Worm (Caenorhabditis elegans): ENCODE measurements around the gene cnc-3.

cnc-3 gene

ce11 chrV:1447724-1448123 lies at the start of gene cnc-3:
Gene cnc-3, plus strand, starts transcription at chrV:1448004.
- TF ChIP-seq ets-5 (GFP tag; IDR thresholded peaks at IDR 0.05) (no peak), aha-1 (tag; optimal IDR thresholded peaks at IDR 0.05) (no peak), ceh-8 (GFP tag; optimal IDR thresholded peaks at IDR 0.05) (no peak), rnt-1 (tag; optimal IDR thresholded peaks at IDR 0.05) (no peak), fos-1 (tag; optimal IDR thresholded peaks at IDR 0.05) (no peak), mdl-1 (tag; optimal IDR thresholded peaks at IDR 0.05) (no peak), hlh-4 (tag; optimal IDR thresholded peaks at IDR 0.05) (no peak), isw-1 (GFP tag; IDR thresholded peaks at IDR 0.05) (no peak), mab-9 (GFP tag; IDR thresholded peaks at IDR 0.05) (no peak), nhr-71 (tag; optimal IDR thresholded peaks at IDR 0.05) (peak; percentile 13), nhr-47 (tag; optimal IDR thresholded peaks at IDR 0.05) (no peak), unc-130 (tag; optimal IDR thresholded peaks at IDR 0.05) (no peak), swsn-7 (tag; optimal IDR thresholded peaks at IDR 0.05) (no peak), jun-1 (tag; optimal IDR thresholded peaks at IDR 0.05) (no peak), pag-3 (tag; optimal IDR thresholded peaks at IDR 0.05; ENCODE audit: borderline replicate concordance, insufficient read depth) (no peak), xbp-1 (tag; optimal IDR thresholded peaks at IDR 0.05) (no peak), fkh-8 (tag; optimal IDR thresholded peaks at IDR 0.05) (no peak), grh-1 (GFP tag; IDR thresholded peaks at IDR 0.05) (no peak), lin-15B (tag; optimal IDR thresholded peaks at IDR 0.05) (no peak), hlh-17 (GFP tag; optimal IDR thresholded peaks at IDR 0.05; ENCODE audit: borderline replicate concordance) (no peak), C34B4.2 (tag; optimal IDR thresholded peaks at IDR 0.05) (no peak), irx-1 (tag; optimal IDR thresholded peaks at IDR 0.05) (no peak), unc-62 (GFP tag; optimal IDR thresholded peaks at IDR 0.05) (no peak), mef-2 (tag; optimal IDR thresholded peaks at IDR 0.05) (no peak), nhr-90 (tag; optimal IDR thresholded peaks at IDR 0.05; ENCODE audit: poor library complexity) (no peak), ceh-82 (tag; optimal IDR thresholded peaks at IDR 0.05) (no peak), egl-13 (tag; optimal IDR thresholded peaks at IDR 0.05) (no peak), hpl-2 (GFP tag; optimal IDR thresholded peaks at IDR 0.05) (no peak), elt-3 (tag; optimal IDR thresholded peaks at IDR 0.05) (peak in 1 of 6 experiments; percentile 16), ces-1 (GFP tag; optimal IDR thresholded peaks at IDR 0.05) (no peak), nhr-85 (tag) (peak; percentile 50), tbx-2 (tag; optimal IDR thresholded peaks at IDR 0.05) (no peak), elt-2 (tag; optimal IDR thresholded peaks at IDR 0.05) (no peak), lin-35 (GFP tag; optimal IDR thresholded peaks at IDR 0.05) (no peak), blmp-1 (tag; optimal IDR thresholded peaks at IDR 0.05) (peak; percentile 65), ztf-11 (tag; optimal IDR thresholded peaks at IDR 0.05) (no peak), lir-3 (tag; optimal IDR thresholded peaks at IDR 0.05; ENCODE audit: poor library complexity) (no peak), nhr-11 (tag; optimal IDR thresholded peaks at IDR 0.05) (no peak), efl-1 (optimal IDR thresholded peaks at IDR 0.05) (no peak), efl-1 (GFP tag; optimal IDR thresholded peaks at IDR 0.05 in 1 of 2) (no peak), ztf-4 (tag; optimal IDR thresholded peaks at IDR 0.05) (peak; percentile 46)

ce11 chrV:1408116-1408515 lies 39.7 kb upstream of the cnc-3 start:
- no peak for TF ChIP-seq pqm-1 (tag; optimal IDR thresholded peaks at IDR 0.05)
- TF ChIP-seq mep-1 (tag; optimal IDR thresholded peaks at IDR 0.05), result no peak
- TF ChIP-seq zag-1 (tag; optimal IDR thresholded peaks at IDR 0.05), result no peak
- peak; percentile 7 for TF ChIP-seq nhr-47 (tag; optimal IDR thresholded peaks at IDR 0.05)
- TF ChIP-seq dsc-1 (tag; optimal IDR thresholded peaks at IDR 0.05), result peak; percentile 57
- TF ChIP-seq pax-3 (tag; optimal IDR thresholded peaks at IDR 0.05), result no peak
- no peak for TF ChIP-seq nhr-76 (tag; optimal IDR thresholded peaks at IDR 0.05)
- peak; percentile 58 for TF ChIP-seq sox-4 (tag; optimal IDR thresholded peaks at IDR 0.05)
- TF ChIP-seq ceh-90 (tag; optimal IDR thresholded peaks at IDR 0.05), result no peak

All from whole organism, L1 larva.